Worm (Caenorhabditis elegans) whole organism, midembryonic: ENCODE measurements around the gene F53A9.7.

Experiments
- T22C8.4 ChIP-seq: fragments of 200-800 bp; sonication (Bioruptor generic); IDR thresholded peaks from 2 replicates; pipeline ENCODE4 v1.3.6; 2022; ENCODE audit warnings: missing genetic modification characterization, missing compliant biosample characterization
- cog-1 ChIP-seq: sonication (generic microtip); optimal IDR thresholded peaks from 2 replicates; lab custom pipeline; 2016; ENCODE audit warnings: missing genetic modification characterization, missing compliant biosample characterization
- flt-1 ChIP-seq: fragments of 200-800 bp; sonication (Bioruptor generic); IDR thresholded peaks from 2 replicates; pipeline ENCODE4 v1.3.6; 2022; ENCODE audit warnings: missing genetic modification characterization, missing compliant biosample characterization
- klf-2 ChIP-seq: fragments of 200-800 bp; sonication (Bioruptor generic); conservative IDR thresholded peaks from 2 replicates; pipeline ENCODE4 v1.3.6; 2022; ENCODE audit warnings: missing genetic modification reagents, missing genetic modification characterization, missing compliant biosample characterization
- med-1 ChIP-seq: sonication (generic microtip); optimal IDR thresholded peaks from 2 replicates; lab custom pipeline; 2017; ENCODE audit warnings: missing genetic modification characterization, mild to moderate bottlenecking, missing compliant biosample characterization, antibody characterized with exemption, missing genetic modification reagents; ENCODE audit not compliant: insufficient read depth
- ref-1 ChIP-seq: fragments of 200-800 bp; sonication (Bioruptor generic); conservative IDR thresholded peaks from 2 replicates; pipeline ENCODE4 v1.3.6; 2022; ENCODE audit warnings: missing genetic modification reagents, missing genetic modification characterization, missing compliant biosample characterization
- tab-1 ChIP-seq: fragments of 200-800 bp; sonication (Bioruptor generic); IDR thresholded peaks from 2 replicates; pipeline ENCODE4 v1.3.6; 2022; ENCODE audit warnings: missing genetic modification characterization, missing compliant biosample characterization
- ztf-23 ChIP-seq: fragments of 200-800 bp; sonication (Bioruptor generic); IDR thresholded peaks from 2 replicates; pipeline ENCODE4 v1.3.6; 2022; ENCODE audit warnings: missing genetic modification reagents, missing genetic modification characterization, missing compliant biosample characterization
- ztf-29 ChIP-seq: fragments of 200-800 bp; sonication (Bioruptor generic); IDR thresholded peaks from 2 replicates; pipeline ENCODE4 v1.3.6; 2022; ENCODE audit warnings: missing genetic modification reagents, missing genetic modification characterization, missing compliant biosample characterization

DNA sequence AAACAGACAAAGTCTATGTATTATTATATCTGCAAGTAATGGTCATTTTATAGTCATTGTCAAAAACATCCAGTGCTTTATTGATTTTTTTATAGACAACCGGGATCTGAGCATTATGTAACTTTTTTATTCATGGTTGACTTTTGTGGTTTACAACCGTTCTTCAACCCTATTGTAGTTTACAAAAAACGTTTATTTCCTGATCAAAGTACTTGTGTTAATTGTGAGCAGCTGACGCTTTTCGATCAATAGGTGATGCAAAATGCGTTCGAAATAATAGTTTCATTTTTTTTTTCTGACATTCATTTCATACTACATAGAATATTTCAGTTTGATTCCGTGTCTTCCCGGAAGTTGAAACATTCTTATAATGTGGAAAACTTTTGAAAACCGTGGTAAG, 44.0 kb downstream of the F53A9.7 start, which contains the start of the genes K09E2.2 and K09E2.3:
- no peak for TF ChIP-seq ztf-29 (GFP tag; lab: Robert Waterston, UW)
- no peak for TF ChIP-seq ref-1 (GFP tag; lab: Robert Waterston, UW)
- TF ChIP-seq T22C8.4 (GFP tag; lab: Robert Waterston, UW): no peak
- no peak for TF ChIP-seq flt-1 (GFP tag; lab: Robert Waterston, UW)
- no peak for TF ChIP-seq klf-2 (GFP tag; lab: Robert Waterston, UW)
- TF ChIP-seq cog-1 (tag; lab: Kevin White, UChicago): no peak
- TF ChIP-seq med-1 (GFP tag; lab: Kevin White, UChicago): no peak
- no peak for TF ChIP-seq ztf-23 (GFP tag; lab: Robert Waterston, UW)
- TF ChIP-seq tab-1 (GFP tag; lab: Robert Waterston, UW): no peak
